Worm (Caenorhabditis elegans): ENCODE results near the gene B0252.11.

DNA sequence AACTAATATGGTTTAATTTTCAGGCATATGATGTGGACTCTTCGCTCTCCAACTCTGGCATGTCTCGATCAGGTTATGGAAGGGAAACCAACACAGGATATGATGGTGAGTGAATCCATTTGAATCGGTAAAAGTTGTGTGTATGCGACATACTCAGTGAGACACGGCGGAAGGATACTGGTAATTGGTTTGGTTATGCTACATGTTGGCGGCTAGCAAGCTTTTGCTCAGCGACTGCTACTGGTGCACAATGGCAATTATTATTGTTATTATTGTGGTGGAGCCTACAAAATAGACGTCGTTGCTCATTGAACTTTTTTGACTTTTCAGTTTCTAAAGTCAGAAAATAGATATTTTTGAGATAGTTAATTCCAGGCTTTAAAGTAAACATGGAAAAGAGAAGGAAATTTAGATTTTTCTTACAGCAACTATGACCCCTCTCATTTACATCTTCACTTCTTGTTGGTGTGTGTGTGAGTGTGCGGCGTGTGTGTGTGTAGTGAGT is 23.2 kb upstream of the B0252.11 start:
- no peak for TF ChIP-seq fkh-10 (GFP tag; optimal IDR thresholded peaks at IDR 0.05)
- no peak for TF ChIP-seq nhr-237 (tag; optimal IDR thresholded peaks at IDR 0.05)
- no peak for TF ChIP-seq ces-1 (GFP tag; optimal IDR thresholded peaks at IDR 0.05)
- no peak for TF ChIP-seq unc-62 (GFP tag; optimal IDR thresholded peaks at IDR 0.05)
- TF ChIP-seq lir-3 (tag; optimal IDR thresholded peaks at IDR 0.05; ENCODE audit: poor library complexity): no peak
- TF ChIP-seq nhr-11 (tag; optimal IDR thresholded peaks at IDR 0.05): no peak
- no peak for TF ChIP-seq nhr-12 (tag; optimal IDR thresholded peaks at IDR 0.05)
- no peak for TF ChIP-seq snpc-4 (tag; optimal IDR thresholded peaks at IDR 0.05)
- no peak for TF ChIP-seq ceh-8 (GFP tag; optimal IDR thresholded peaks at IDR 0.05)
- TF ChIP-seq ztf-4 (tag; optimal IDR thresholded peaks at IDR 0.05): no peak
- no peak for TF ChIP-seq nhr-84 (tag; optimal IDR thresholded peaks at IDR 0.05)
- TF ChIP-seq fos-1 (tag; optimal IDR thresholded peaks at IDR 0.05): no peak
- no peak for TF ChIP-seq sox-4 (tag; optimal IDR thresholded peaks at IDR 0.05)
- no peak for TF ChIP-seq zag-1 (tag; optimal IDR thresholded peaks at IDR 0.05)

All from whole organism, L1 larva.